Worm (Caenorhabditis elegans) whole organism, L1 larva: Measurements from ENCODE around the gene ztf-17.

Experiments used
- C04F5.9 ChIP-seq: sonication (generic microtip); optimal IDR thresholded peaks from 2 replicates; lab custom pipeline; 2016; ENCODE audit warnings: missing genetic modification characterization, missing compliant biosample characterization
- F16B12.6 ChIP-seq: fragments of 150-350 bp; optimal IDR thresholded peaks from 2 replicates; lab custom pipeline; 2014; ENCODE audit warnings: missing biosample characterization, missing genetic modification characterization
- Y116A8C.19 ChIP-seq: sonication (generic microtip); optimal IDR thresholded peaks from 2 replicates; lab custom pipeline; 2016; ENCODE audit warnings: missing compliant biosample characterization, missing genetic modification characterization, borderline replicate concordance
- aha-1 ChIP-seq: fragments of 150-350 bp; optimal IDR thresholded peaks from 2 replicates; lab custom pipeline; 2014; ENCODE audit warnings: missing biosample characterization, missing genetic modification characterization
- alr-1 ChIP-seq: fragments of 200-800 bp; sonication (Bioruptor generic); optimal IDR thresholded peaks from 2 replicates; lab custom pipeline; 2018; ENCODE audit warnings: borderline replicate concordance, mild to moderate bottlenecking, missing genetic modification characterization, missing compliant biosample characterization
- aly-2 ChIP-seq: fragments of 150-350 bp; optimal IDR thresholded peaks from 2 replicates; lab custom pipeline; 2014; ENCODE audit warnings: missing biosample characterization, missing genetic modification characterization
- blmp-1 ChIP-seq: fragments of 150-350 bp; optimal IDR thresholded peaks from 2 replicates; lab custom pipeline; 2014; ENCODE audit warnings: missing biosample characterization, missing genetic modification characterization
- ceh-8 ChIP-seq: fragments of 200-800 bp; sonication (Bioruptor generic); optimal IDR thresholded peaks from 2 replicates; lab custom pipeline; 2018; ENCODE audit warnings: mild to moderate bottlenecking, missing genetic modification characterization, moderate library complexity, missing compliant biosample characterization
- ceh-82 ChIP-seq, 3 experiments: fragments of 150-350 bp in 1 of 3; sonication (generic microtip) in 2 of 3; optimal IDR thresholded peaks; 2 replicates each; lab custom pipeline; 2014 to 2017; ENCODE audit warnings: missing biosample characterization in 3 of 3, missing genetic modification characterization in 3 of 3
- ceh-90 ChIP-seq: sonication (generic microtip); optimal IDR thresholded peaks from 2 replicates; lab custom pipeline; 2016; ENCODE audit warnings: missing genetic modification characterization, missing compliant biosample characterization
- dsc-1 ChIP-seq: sonication (generic microtip); optimal IDR thresholded peaks from 2 replicates; lab custom pipeline; 2016; ENCODE audit warnings: mild to moderate bottlenecking, missing genetic modification characterization, missing compliant biosample characterization
- efl-1 ChIP-seq, 4 experiments: fragments of 150-350 bp; optimal IDR thresholded peaks in 3 of 4; peaks in 1 of 4; 1 replicate in 1 of 4; 2 replicates in 3 of 4; lab custom pipeline; 2014; ENCODE audit warnings: missing biosample characterization in 2 of 4, missing genetic modification characterization in 2 of 4, missing genetic modification reagents in 2 of 4
- efl-3 ChIP-seq: fragments of 200-800 bp; sonication (Bioruptor generic); optimal IDR thresholded peaks from 2 replicates; lab custom pipeline; 2018; ENCODE audit warnings: mild to moderate bottlenecking, missing genetic modification characterization, missing compliant biosample characterization
- egl-13 ChIP-seq: sonication (generic microtip); optimal IDR thresholded peaks from 2 replicates; lab custom pipeline; 2016; ENCODE audit warnings: missing genotype, missing genetic modification reagents, missing genetic modification characterization, missing compliant biosample characterization
- elt-2 ChIP-seq: sonication (generic microtip); optimal IDR thresholded peaks from 2 replicates; lab custom pipeline; 2016; ENCODE audit warnings: missing genetic modification characterization, mild to moderate bottlenecking, inconsistent platforms, missing compliant biosample characterization, missing genetic modification reagents
- elt-3 ChIP-seq, 6 experiments: fragments of 150-350 bp in 1 of 6; sonication (generic microtip); optimal IDR thresholded peaks; 2 replicates each; lab custom pipeline; 2017 to 2018; ENCODE audit warnings: missing biosample characterization in 6 of 6, missing genetic modification characterization in 6 of 6, inconsistent platforms in 1 of 6
- fkh-4 ChIP-seq: sonication (generic microtip); optimal IDR thresholded peaks from 2 replicates; lab custom pipeline; 2016; ENCODE audit warnings: missing compliant biosample characterization, missing genetic modification characterization, borderline replicate concordance
- fkh-8 ChIP-seq: sonication (generic microtip); optimal IDR thresholded peaks from 2 replicates; lab custom pipeline; 2016; ENCODE audit warnings: mild to moderate bottlenecking, missing genetic modification characterization, missing compliant biosample characterization
- fos-1 ChIP-seq: fragments of 150-350 bp; optimal IDR thresholded peaks from 2 replicates; lab custom pipeline; 2014; ENCODE audit warnings: missing biosample characterization, missing genetic modification characterization
- grh-1 ChIP-seq: fragments of 200-800 bp; sonication (Bioruptor generic); IDR thresholded peaks from 2 replicates; pipeline ENCODE4 v1.3.6; 2022; ENCODE audit warnings: missing genetic modification reagents, missing genetic modification characterization, missing compliant biosample characterization
- hlh-17 ChIP-seq: fragments of 200-800 bp; sonication (Bioruptor generic); optimal IDR thresholded peaks from 2 replicates; lab custom pipeline; 2018; ENCODE audit warnings: missing genetic modification characterization, mild to moderate bottlenecking, missing compliant biosample characterization, moderate library complexity, borderline replicate concordance
- irx-1 ChIP-seq: sonication (generic microtip); optimal IDR thresholded peaks from 2 replicates; lab custom pipeline; 2016; ENCODE audit warnings: missing genetic modification characterization, missing compliant biosample characterization
- isw-1 ChIP-seq: fragments of 200-800 bp; sonication (Bioruptor generic); IDR thresholded peaks from 2 replicates; pipeline ENCODE4 v1.3.6; 2022; ENCODE audit warnings: missing genetic modification characterization, missing compliant biosample characterization
- jun-1 ChIP-seq: fragments of 150-350 bp; optimal IDR thresholded peaks from 2 replicates; lab custom pipeline; 2014; ENCODE audit warnings: missing biosample characterization, missing genetic modification reagents, missing genetic modification characterization
- lin-13 ChIP-seq: fragments of 150-350 bp; optimal IDR thresholded peaks from 2 replicates; lab custom pipeline; 2014; ENCODE audit warnings: missing biosample characterization, missing genetic modification reagents, missing genetic modification characterization
- lin-14 ChIP-seq: fragments of 200-800 bp; sonication (Bioruptor generic); optimal IDR thresholded peaks from 2 replicates; lab custom pipeline; 2018; ENCODE audit warnings: mild to moderate bottlenecking, missing genetic modification characterization, moderate library complexity, missing compliant biosample characterization
- lin-35 ChIP-seq, 2 experiments: fragments of 150-350 bp; optimal IDR thresholded peaks; 2 replicates each; lab custom pipeline; 2014; ENCODE audit warnings: missing biosample characterization in 2 of 2, missing genetic modification characterization in 2 of 2, missing genetic modification reagents in 2 of 2
- lin-39 ChIP-seq: fragments of 150-350 bp; optimal IDR thresholded peaks from 2 replicates; lab custom pipeline; 2014; ENCODE audit warnings: missing biosample characterization, missing genetic modification reagents, missing genetic modification characterization
- lir-3 ChIP-seq: sonication (generic microtip); optimal IDR thresholded peaks from 2 replicates; lab custom pipeline; 2016; ENCODE audit warnings: mild to moderate bottlenecking, missing genetic modification characterization, moderate library complexity, missing compliant biosample characterization; ENCODE audit not compliant: poor library complexity
- mdl-1 ChIP-seq, 2 experiments: fragments of 150-350 bp; optimal IDR thresholded peaks; 2 replicates each; lab custom pipeline; 2014 to 2017; ENCODE audit warnings: missing biosample characterization in 2 of 2, missing genetic modification characterization in 2 of 2, inconsistent platforms in 1 of 2
- mef-2 ChIP-seq: fragments of 150-350 bp; optimal IDR thresholded peaks from 2 replicates; lab custom pipeline; 2014; ENCODE audit warnings: missing biosample characterization, missing genetic modification characterization
- nhr-12 ChIP-seq: sonication (generic microtip); optimal IDR thresholded peaks from 2 replicates; lab custom pipeline; 2017; ENCODE audit warnings: missing biosample characterization, missing genetic modification characterization
- nhr-19 ChIP-seq: fragments of 200-800 bp; sonication (Bioruptor generic); conservative IDR thresholded peaks from 2 replicates; pipeline ENCODE4 v1.3.6; 2022; ENCODE audit warnings: missing genetic modification characterization, missing compliant biosample characterization
- nhr-20 ChIP-seq: sonication (generic microtip); optimal IDR thresholded peaks from 2 replicates; lab custom pipeline; 2016; ENCODE audit warnings: mild to moderate bottlenecking, missing genetic modification characterization, missing compliant biosample characterization
- nhr-237 ChIP-seq: fragments of 150-350 bp; optimal IDR thresholded peaks from 2 replicates; lab custom pipeline; 2014; ENCODE audit warnings: missing biosample characterization, missing genetic modification characterization
- nhr-77 ChIP-seq: fragments of 150-350 bp; optimal IDR thresholded peaks from 2 replicates; lab custom pipeline; 2014; ENCODE audit warnings: missing biosample characterization, missing genetic modification characterization
- nhr-84 ChIP-seq: sonication (generic microtip); optimal IDR thresholded peaks from 2 replicates; lab custom pipeline; 2017; ENCODE audit warnings: missing biosample characterization, missing genetic modification characterization
- nhr-85 ChIP-seq: sonication (generic microtip); peaks from one replicate; lab custom pipeline; 2016; ENCODE audit warnings: missing genetic modification characterization, inconsistent platforms, missing compliant biosample characterization
- nhr-90 ChIP-seq: sonication (generic microtip); optimal IDR thresholded peaks from 2 replicates; lab custom pipeline; 2016; ENCODE audit warnings: mild to moderate bottlenecking, missing genetic modification characterization, missing compliant biosample characterization; ENCODE audit not compliant: poor library complexity
- pax-3 ChIP-seq: fragments of 200-800 bp; sonication (Bioruptor generic); optimal IDR thresholded peaks from 2 replicates; lab custom pipeline; 2018; ENCODE audit warnings: mild to moderate bottlenecking, missing genetic modification characterization, moderate library complexity, missing compliant biosample characterization
- snpc-4 ChIP-seq: fragments of 150-350 bp; optimal IDR thresholded peaks from 2 replicates; lab custom pipeline; 2014; ENCODE audit warnings: missing biosample characterization, missing genetic modification characterization
- sox-4 ChIP-seq: sonication (generic microtip); optimal IDR thresholded peaks from 2 replicates; lab custom pipeline; 2016; ENCODE audit warnings: missing genetic modification characterization, missing compliant biosample characterization
- sptf-1 ChIP-seq: fragments of 150-350 bp; optimal IDR thresholded peaks from 2 replicates; lab custom pipeline; 2014; ENCODE audit warnings: missing biosample characterization, missing genetic modification characterization
- sup-37 ChIP-seq: fragments of 200-800 bp; sonication (Bioruptor generic); optimal IDR thresholded peaks from 2 replicates; lab custom pipeline; 2018; ENCODE audit warnings: mild to moderate bottlenecking, missing genetic modification characterization, missing compliant biosample characterization
- tbx-2 ChIP-seq: sonication (generic microtip); optimal IDR thresholded peaks from 2 replicates; lab custom pipeline; 2016; ENCODE audit warnings: missing genetic modification characterization, missing compliant biosample characterization
- tlp-1 ChIP-seq: fragments of 150-350 bp; optimal IDR thresholded peaks from 2 replicates; lab custom pipeline; 2014; ENCODE audit warnings: missing biosample characterization, missing genetic modification characterization
- unc-30 ChIP-seq: sonication (generic microtip); optimal IDR thresholded peaks from 2 replicates; lab custom pipeline; 2017; ENCODE audit warnings: missing biosample characterization, missing genetic modification characterization
- unc-62 ChIP-seq: fragments of 150-350 bp; optimal IDR thresholded peaks from 2 replicates; lab custom pipeline; 2014; ENCODE audit warnings: missing biosample characterization, missing genetic modification reagents, missing genetic modification characterization
- unc-98 ChIP-seq: fragments of 200-800 bp; sonication (Bioruptor generic); IDR thresholded peaks from 2 replicates; pipeline ENCODE4 v1.3.6; 2022; ENCODE audit warnings: missing genetic modification characterization, missing compliant biosample characterization
- vab-15 ChIP-seq: sonication (generic microtip); optimal IDR thresholded peaks from 2 replicates; lab custom pipeline; 2017; ENCODE audit warnings: missing genotype, mild to moderate bottlenecking, missing genetic modification characterization, missing compliant biosample characterization
- xbp-1 ChIP-seq: sonication (generic microtip); optimal IDR thresholded peaks from 2 replicates; lab custom pipeline; 2016; ENCODE audit warnings: missing genetic modification characterization, missing compliant biosample characterization
- ztf-4 ChIP-seq: fragments of 150-350 bp; optimal IDR thresholded peaks from 2 replicates; lab custom pipeline; 2014; ENCODE audit warnings: missing biosample characterization, missing genetic modification characterization

The ztf-17 gene

ce11 chrII:7857485-7858010 is 12.4 kb downstream of the ztf-17 start, which contains the start of the genes cec-3 and T09A5.15 (continued):
- TF ChIP-seq C04F5.9 (tag; lab: Kevin White, UChicago), result peak; percentile 23
- no peak for TF ChIP-seq Y116A8C.19 (tag; lab: Kevin White, UChicago)
- no peak for TF ChIP-seq grh-1 (GFP tag; lab: Robert Waterston, UW)
- no peak for TF ChIP-seq snpc-4 (tag; lab: Kevin White, UChicago)
- no peak for TF ChIP-seq aly-2 (tag; lab: Kevin White, UChicago)
- peak; percentile 18 for TF ChIP-seq F16B12.6 (tag; lab: Kevin White, UChicago)
- TF ChIP-seq pax-3, result peak; percentile 56
- no peak for TF ChIP-seq sptf-1 (tag; lab: Kevin White, UChicago)
- no peak for TF ChIP-seq hlh-17
- TF ChIP-seq sox-4 (tag; lab: Kevin White, UChicago), result no peak
- TF ChIP-seq elt-2 (tag; lab: Kevin White, UChicago), result no peak
- peak; percentile 40 for TF ChIP-seq isw-1 (GFP tag; lab: Robert Waterston, UW)
- TF ChIP-seq irx-1 (tag; lab: Kevin White, UChicago), result peak; percentile 8
- TF ChIP-seq nhr-237, result no peak
- TF ChIP-seq lin-13, result no peak
- no peak for TF ChIP-seq unc-98 (GFP tag; lab: Robert Waterston, UW)
- TF ChIP-seq lin-39 (tag; lab: Kevin White, UChicago), result no peak
- no peak for TF ChIP-seq ztf-4 (tag; lab: Kevin White, UChicago)
- no peak for TF ChIP-seq mef-2 (tag; lab: Kevin White, UChicago)
- TF ChIP-seq ceh-8 (GFP tag; lab: Kevin White, UChicago), result no peak
- TF ChIP-seq aha-1, result no peak
- TF ChIP-seq nhr-84 (tag; lab: Kevin White, UChicago), result no peak
- no peak for TF ChIP-seq alr-1 (tag; lab: Kevin White, UChicago)
- TF ChIP-seq efl-1 (optimal IDR thresholded peaks at IDR 0.05; lab: Kevin White, UChicago), result peak; percentile 54 to 65
- peak; percentile 53 to 96 for TF ChIP-seq efl-1 (GFP tag; optimal IDR thresholded peaks at IDR 0.05 in 1 of 2; lab: Kevin White, UChicago)
- peak; percentile 39 for TF ChIP-seq egl-13
- TF ChIP-seq lir-3 (tag; lab: Kevin White, UChicago), result peak; percentile 55
- TF ChIP-seq nhr-85, result peak; percentile 40
- TF ChIP-seq fkh-4, result no peak
- no peak for TF ChIP-seq nhr-12 (tag; lab: Kevin White, UChicago)
- TF ChIP-seq fos-1, result no peak
- TF ChIP-seq jun-1 (tag; lab: Kevin White, UChicago), result no peak
- TF ChIP-seq dsc-1 (tag; lab: Kevin White, UChicago), result peak; percentile 47
- peak; percentile 65 for TF ChIP-seq nhr-90
- no peak for TF ChIP-seq unc-30 (tag; lab: Kevin White, UChicago)
- TF ChIP-seq elt-3 (tag; optimal IDR thresholded peaks at IDR 0.05; lab: Kevin White, UChicago), result no peak
- peak; percentile 56 for TF ChIP-seq lin-14 (GFP tag; lab: Kevin White, UChicago)
- TF ChIP-seq lin-35 (GFP tag; optimal IDR thresholded peaks at IDR 0.05; lab: Kevin White, UChicago), result peak; percentile 40 to 71
- no peak for TF ChIP-seq mdl-1 (tag; optimal IDR thresholded peaks at IDR 0.05; lab: Kevin White, UChicago)
- TF ChIP-seq ceh-90, result no peak
- peak; percentile 36 for TF ChIP-seq blmp-1 (tag; lab: Kevin White, UChicago)
- TF ChIP-seq vab-15 (tag; lab: Kevin White, UChicago), result no peak
- TF ChIP-seq nhr-19 (GFP tag; lab: Robert Waterston, UW), result 0 out of 2 replicates have a peak, but pooled peaks have one; percentile 14
- TF ChIP-seq nhr-77, result peak; percentile 5
- TF ChIP-seq fkh-8 (tag; lab: Kevin White, UChicago), result peak; percentile 51
- peak; percentile 61 for TF ChIP-seq nhr-20 (tag; lab: Kevin White, UChicago)
- no peak for TF ChIP-seq tlp-1 (tag; lab: Kevin White, UChicago)
- TF ChIP-seq unc-62, result no peak
- TF ChIP-seq ceh-82 (tag; optimal IDR thresholded peaks at IDR 0.05; lab: Kevin White, UChicago), result peak in 2 of 3 experiments; percentile 20 to 33
- TF ChIP-seq efl-3, result no peak
- TF ChIP-seq tbx-2 (tag; lab: Kevin White, UChicago), result peak; percentile 46
- no peak for TF ChIP-seq sup-37 (GFP tag; lab: Kevin White, UChicago)
- TF ChIP-seq xbp-1 (tag; lab: Kevin White, UChicago), result peak; percentile 56
